Fruit fly (Drosophila melanogaster) Kc167 (cell line): ENCODE measurements around the gene CG10365.

ENCODE experiments used
- Myc ChIP-seq: fragments of >200 bp; optimal IDR thresholded peaks from 2 replicates; lab custom pipeline; 2017; ENCODE audit warnings: missing external identifiers
- h ChIP-seq: fragments of >200 bp; optimal IDR thresholded peaks from 3 replicates; lab custom pipeline; 2018; ENCODE audit warnings: missing external identifiers
- insv ChIP-seq: fragments of >200 bp; optimal IDR thresholded peaks from 3 replicates; lab custom pipeline; 2018; ENCODE audit warnings: missing external identifiers
- psq ChIP-seq: fragments of >200 bp; optimal IDR thresholded peaks from 2 replicates; lab custom pipeline; 2017; ENCODE audit warnings: missing external identifiers
- ttk ChIP-seq: sonication (Bioruptor generic); optimal IDR thresholded peaks from 2 replicates; lab custom pipeline; 2017; ENCODE audit warnings: missing external identifiers

- TF ChIP-seq ttk (lab: Kevin White, UChicago) = no peak
- no peak for TF ChIP-seq insv (lab: Kevin White, UChicago)
- TF ChIP-seq psq (lab: Kevin White, UChicago) = no peak
- TF ChIP-seq h (lab: Kevin White, UChicago) = no peak
- TF ChIP-seq Myc (lab: Kevin White, UChicago) = no peak
Measured at dm6 chr3R:23747446-23747845, 24.3 kb downstream of the CG10365 start.
